Worm (Caenorhabditis elegans) whole organism, L4 larva: Measurements from ENCODE around the gene Y62H9A.11.

Experiments used
- D1046.2 ChIP-seq: fragments of 200-800 bp; sonication (Bioruptor generic); IDR thresholded peaks from 2 replicates; pipeline ENCODE4 v1.3.6; 2022; ENCODE audit warnings: missing genetic modification characterization, missing compliant biosample characterization
- F37D6.2 ChIP-seq: sonication (generic microtip); optimal IDR thresholded peaks from 2 replicates; lab custom pipeline; 2016; ENCODE audit warnings: mild to moderate bottlenecking, missing genetic modification characterization, missing compliant biosample characterization
- F49E8.2 ChIP-seq: sonication (generic microtip); optimal IDR thresholded peaks from 2 replicates; lab custom pipeline; 2016; ENCODE audit warnings: missing compliant biosample characterization, mild to moderate bottlenecking, missing genetic modification characterization, borderline replicate concordance
- R02D3.7 ChIP-seq: fragments of 150-350 bp; sonication (generic microtip); optimal IDR thresholded peaks from 3 replicates; lab custom pipeline; 2014; ENCODE audit warnings: missing biosample characterization, missing genetic modification characterization
- ZK337.2 ChIP-seq: fragments of 200-800 bp; sonication (Bioruptor generic); IDR thresholded peaks from 2 replicates; pipeline ENCODE4 v1.3.6; 2022; ENCODE audit warnings: missing genetic modification reagents, missing genetic modification characterization, missing compliant biosample characterization
- ZK546.5 ChIP-seq, 2 experiments: sonication (generic microtip); optimal IDR thresholded peaks; 2 replicates each; lab custom pipeline; 2017; ENCODE audit warnings: missing biosample characterization in 2 of 2, missing genetic modification characterization in 2 of 2
- aha-1 ChIP-seq: fragments of 150-350 bp; peaks from one replicate; lab custom pipeline; 2014; ENCODE audit warnings: missing biosample characterization, missing genetic modification characterization
- attf-4 ChIP-seq: sonication (generic microtip); optimal IDR thresholded peaks from 3 replicates; lab custom pipeline; 2017; ENCODE audit warnings: missing biosample characterization, missing genetic modification characterization
- ceh-32 ChIP-seq: sonication (generic microtip); optimal IDR thresholded peaks from 2 replicates; lab custom pipeline; 2016; ENCODE audit warnings: mild to moderate bottlenecking, missing genetic modification characterization, missing compliant biosample characterization; ENCODE audit not compliant: poor library complexity
- ceh-44 ChIP-seq: fragments of 200-800 bp; sonication (Bioruptor generic); IDR thresholded peaks from 2 replicates; pipeline ENCODE4 v1.3.6; 2022; ENCODE audit warnings: missing genetic modification reagents, missing genetic modification characterization, missing compliant biosample characterization
- ceh-62 ChIP-seq: sonication (generic microtip); optimal IDR thresholded peaks from 2 replicates; lab custom pipeline; 2017; ENCODE audit warnings: missing biosample characterization, missing genetic modification characterization
- ctbp-1 ChIP-seq: fragments of 200-800 bp; sonication (Bioruptor generic); IDR thresholded peaks from 2 replicates; pipeline ENCODE4 v1.3.6; 2022; ENCODE audit warnings: missing genetic modification reagents, missing genetic modification characterization, missing compliant biosample characterization
- daf-16 ChIP-seq, 3 experiments: sonication (generic microtip); optimal IDR thresholded peaks; 2 replicates each; lab custom pipeline; 2016 to 2017; ENCODE audit warnings: missing genetic modification characterization in 3 of 3, missing genetic modification reagents in 3 of 3, mild to moderate bottlenecking in 2 of 3, missing compliant biosample characterization in 2 of 3, missing biosample characterization in 1 of 3, moderate library complexity in 1 of 3
- daf-19 ChIP-seq: fragments of 200-800 bp; sonication (Bioruptor generic); conservative IDR thresholded peaks from 2 replicates; pipeline ENCODE4 v1.3.6; 2022; ENCODE audit warnings: missing genetic modification characterization, missing compliant biosample characterization
- daf-8 ChIP-seq: fragments of 200-800 bp; sonication (Bioruptor generic); IDR thresholded peaks from 2 replicates; pipeline ENCODE4 v1.3.6; 2022; ENCODE audit warnings: missing genetic modification characterization, missing compliant biosample characterization
- dmd-8 ChIP-seq: fragments of 200-800 bp; sonication (Bioruptor generic); IDR thresholded peaks from 2 replicates; pipeline ENCODE4 v1.3.6; 2022; ENCODE audit warnings: missing genetic modification characterization, missing compliant biosample characterization
- dve-1 ChIP-seq: sonication (generic microtip); optimal IDR thresholded peaks from 2 replicates; lab custom pipeline; 2017; ENCODE audit warnings: antibody characterized with exemption, mild to moderate bottlenecking, missing genetic modification characterization, missing compliant biosample characterization; ENCODE audit not compliant: insufficient read depth
- egl-43 ChIP-seq: fragments of 200-800 bp; sonication (Bioruptor generic); IDR thresholded peaks from 2 replicates; pipeline ENCODE4 v1.3.6; 2022; ENCODE audit warnings: missing genetic modification reagents, missing genetic modification characterization, missing compliant biosample characterization
- hif-1 ChIP-seq, 2 experiments: sonication (generic microtip); optimal IDR thresholded peaks; 2 replicates each; lab custom pipeline; 2016 to 2017; ENCODE audit warnings: missing compliant biosample characterization in 2 of 2, missing genetic modification characterization in 2 of 2, missing genetic modification reagents in 2 of 2, missing genotype in 2 of 2, mild to moderate bottlenecking in 1 of 2
- hlh-30 ChIP-seq: sonication (generic microtip); optimal IDR thresholded peaks from 2 replicates; lab custom pipeline; 2017; ENCODE audit warnings: antibody characterized with exemption, mild to moderate bottlenecking, missing genetic modification characterization, missing compliant biosample characterization; ENCODE audit not compliant: insufficient read depth
- hmg-1.1 ChIP-seq: fragments of 200-800 bp; sonication (Bioruptor generic); IDR thresholded peaks from 2 replicates; pipeline ENCODE4 v1.3.6; 2022; ENCODE audit warnings: missing genetic modification reagents, missing genetic modification characterization, missing compliant biosample characterization
- lin-1 ChIP-seq: fragments of 200-800 bp; sonication (Bioruptor generic); IDR thresholded peaks from 2 replicates; pipeline ENCODE4 v1.3.6; 2022; ENCODE audit warnings: missing genetic modification reagents, missing genetic modification characterization, missing compliant biosample characterization
- lin-39 ChIP-seq: fragments of 150-350 bp; optimal IDR thresholded peaks from 2 replicates; lab custom pipeline; 2014; ENCODE audit warnings: missing biosample characterization, missing genetic modification reagents, missing genetic modification characterization
- nhr-10 ChIP-seq: fragments of 150-350 bp; optimal IDR thresholded peaks from 2 replicates; lab custom pipeline; 2014; ENCODE audit warnings: missing biosample characterization, missing genetic modification characterization
- nhr-102 ChIP-seq: sonication (generic microtip); optimal IDR thresholded peaks from 2 replicates; lab custom pipeline; 2016; ENCODE audit warnings: mild to moderate bottlenecking, missing genetic modification characterization, moderate library complexity, missing compliant biosample characterization
- nhr-28 ChIP-seq: fragments of 150-350 bp; optimal IDR thresholded peaks from 2 replicates; lab custom pipeline; 2014; ENCODE audit warnings: missing biosample characterization, missing genetic modification characterization
- nhr-41 ChIP-seq: fragments of 200-800 bp; sonication (Bioruptor generic); IDR thresholded peaks from 2 replicates; pipeline ENCODE4 v1.3.6; 2022; ENCODE audit warnings: missing genetic modification reagents, missing genetic modification characterization, missing compliant biosample characterization
- nhr-6 ChIP-seq: fragments of 150-350 bp; optimal IDR thresholded peaks from 2 replicates; lab custom pipeline; 2014; ENCODE audit warnings: missing biosample characterization, missing genetic modification characterization
- pha-4 ChIP-seq, 2 experiments: fragments of 150-350 bp in 1 of 2; fragments of 200-800 bp in 1 of 2; sonication (Bioruptor generic) in 1 of 2; IDR thresholded peaks in 1 of 2; optimal IDR thresholded peaks in 1 of 2; 2 replicates each; pipeline versions ENCODE4 v1.3.6 to Lab custom; 2014 to 2022; ENCODE audit warnings: missing genetic modification characterization in 2 of 2, missing genetic modification reagents in 2 of 2, missing biosample characterization in 1 of 2, missing compliant biosample characterization in 1 of 2
- pqm-1 ChIP-seq: sonication (generic microtip); optimal IDR thresholded peaks from 2 replicates; lab custom pipeline; 2017; ENCODE audit warnings: missing biosample characterization, missing genetic modification characterization
- sdz-12 ChIP-seq: fragments of 200-800 bp; sonication (Bioruptor generic); optimal IDR thresholded peaks from 2 replicates; lab custom pipeline; 2018; ENCODE audit warnings: mild to moderate bottlenecking, missing genetic modification characterization, missing compliant biosample characterization
- snpc-4 ChIP-seq: fragments of 150-350 bp; optimal IDR thresholded peaks from 2 replicates; lab custom pipeline; 2014; ENCODE audit warnings: missing biosample characterization, missing genetic modification characterization
- spr-1 ChIP-seq: sonication (generic microtip); optimal IDR thresholded peaks from 2 replicates; lab custom pipeline; 2016; ENCODE audit warnings: mild to moderate bottlenecking, missing genetic modification characterization, missing compliant biosample characterization
- tra-1 ChIP-seq: fragments of 200-800 bp; sonication (Bioruptor generic); IDR thresholded peaks from 2 replicates; pipeline ENCODE4 v1.3.6; 2022; ENCODE audit warnings: missing genetic modification reagents, missing genetic modification characterization, missing compliant biosample characterization
- unc-130 ChIP-seq: sonication (generic microtip); optimal IDR thresholded peaks from 2 replicates; lab custom pipeline; 2016; ENCODE audit warnings: missing genetic modification reagents, missing genetic modification characterization, missing compliant biosample characterization
- unc-62 ChIP-seq, 3 experiments: fragments of 150-350 bp in 1 of 3; sonication (generic microtip); optimal IDR thresholded peaks in 2 of 3; peaks in 1 of 3; 1 replicate in 1 of 3; 2 replicates in 2 of 3; lab custom pipeline; 2014 to 2017; ENCODE audit warnings: missing biosample characterization in 3 of 3, missing genetic modification characterization in 3 of 3, missing genetic modification reagents in 3 of 3, missing genotype in 1 of 3
- vab-7 ChIP-seq: fragments of 200-800 bp; sonication (Bioruptor generic); IDR thresholded peaks from 2 replicates; pipeline ENCODE4 v1.3.6; 2022; ENCODE audit warnings: missing genetic modification reagents, missing genetic modification characterization, missing compliant biosample characterization
- zag-1 ChIP-seq: fragments of 150-350 bp; optimal IDR thresholded peaks from 2 replicates; lab custom pipeline; 2014; ENCODE audit warnings: missing biosample characterization, missing genetic modification characterization
- zip-2 ChIP-seq: fragments of 150-350 bp; optimal IDR thresholded peaks from 2 replicates; lab custom pipeline; 2014; ENCODE audit warnings: missing biosample characterization, missing genetic modification characterization
- ztf-7 ChIP-seq: fragments of 150-350 bp; optimal IDR thresholded peaks from 2 replicates; lab custom pipeline; 2014; ENCODE audit warnings: missing biosample characterization, missing genetic modification characterization

The Y62H9A.11 gene

ce11 chrX:11872210-11872609, 35.0 kb downstream of the Y62H9A.11 start (continued):
- TF ChIP-seq ctbp-1 (GFP tag; lab: Robert Waterston, UW) (peak; percentile 61; the same call in 1 of the 2 replicates), nhr-10 (tag; lab: Kevin White, UChicago) (no peak), zip-2 (tag; lab: Kevin White, UChicago) (no peak), lin-39 (no peak), attf-4 (tag; lab: Kevin White, UChicago) (no peak), pha-4 (GFP tag; IDR thresholded peaks at IDR 0.05; lab: Robert Waterston, UW) (no peak), pha-4 (tag; optimal IDR thresholded peaks at IDR 0.05; lab: Kevin White, UChicago) (no peak), hmg-1.1 (peak; percentile 65), vab-7 (GFP tag; lab: Robert Waterston, UW) (peak; percentile 71), unc-130 (GFP tag; lab: Kevin White, UChicago) (no peak), ceh-62 (tag; lab: Kevin White, UChicago) (no peak), nhr-6 (no peak), hlh-30 (no peak), nhr-41 (GFP tag; lab: Robert Waterston, UW) (peak; percentile 32; the same call in 1 of the 2 replicates), egl-43 (GFP tag; lab: Robert Waterston, UW) (no peak; the same call in none of the 2 replicates)
- TF ChIP-seq, all 104 proteins: peak for 28

- TF ChIP-seq lin-1 = no peak
- no peak for TF ChIP-seq nhr-10 (tag; lab: Kevin White, UChicago)
- TF ChIP-seq R02D3.7 (tag; lab: Kevin White, UChicago) = no peak
- TF ChIP-seq daf-16 (GFP tag; optimal IDR thresholded peaks at IDR 0.05; lab: Kevin White, UChicago) = no peak
- no peak for TF ChIP-seq daf-16 (tag; optimal IDR thresholded peaks at IDR 0.05; lab: Kevin White, UChicago)
- TF ChIP-seq ztf-7 = no peak
- peak; percentile 13 for TF ChIP-seq aha-1
- no peak for TF ChIP-seq dve-1
- TF ChIP-seq zag-1 (tag; lab: Kevin White, UChicago) = no peak
- no peak for TF ChIP-seq daf-19 (GFP tag; lab: Robert Waterston, UW)
- TF ChIP-seq ceh-32 (tag; lab: Kevin White, UChicago) = no peak
- TF ChIP-seq ZK546.5 (tag; optimal IDR thresholded peaks at IDR 0.05; lab: Kevin White, UChicago) = no peak
- TF ChIP-seq ceh-44 (GFP tag; lab: Robert Waterston, UW) = 0 out of 2 replicates have a peak, but pooled peaks have one; percentile 27
- TF ChIP-seq pqm-1 (tag; lab: Kevin White, UChicago) = no peak
- no peak for TF ChIP-seq nhr-28 (tag; lab: Kevin White, UChicago)
- TF ChIP-seq spr-1 (tag; lab: Kevin White, UChicago) = no peak
- no peak for TF ChIP-seq F49E8.2 (tag; lab: Kevin White, UChicago)
- TF ChIP-seq hif-1 (tag; optimal IDR thresholded peaks at IDR 0.05; lab: Kevin White, UChicago) = no peak
- TF ChIP-seq tra-1 (GFP tag; lab: Robert Waterston, UW) = peak; percentile 47; the same call in 1 of the 2 replicates
- TF ChIP-seq daf-8 (GFP tag; lab: Robert Waterston, UW) = no peak
- no peak for TF ChIP-seq F37D6.2 (tag; lab: Kevin White, UChicago)
- no peak for TF ChIP-seq snpc-4
- no peak for TF ChIP-seq attf-4 (tag; lab: Kevin White, UChicago)
These were observed 36.8 kb downstream of the Y62H9A.11 start for ce11 chrX:11870393-11870792.

DNA sequence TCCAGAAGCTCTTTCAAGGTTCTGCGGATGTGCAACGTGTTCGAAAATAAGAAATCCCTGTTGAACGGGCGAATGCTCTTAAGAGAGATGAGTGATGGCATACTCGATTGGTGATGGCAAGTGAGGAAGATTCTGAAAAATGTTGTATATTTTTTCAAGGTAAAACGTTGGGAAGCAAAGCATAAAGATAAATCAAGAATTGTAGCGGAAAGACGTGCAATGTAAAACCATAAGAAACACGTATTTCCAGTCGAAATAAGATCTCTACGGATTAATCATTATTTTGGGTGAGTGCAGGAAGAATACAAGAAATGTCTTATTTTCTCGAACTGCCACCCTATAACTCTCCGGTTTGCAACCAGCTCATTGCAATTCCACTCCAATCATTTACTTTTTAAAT, 37.9 kb downstream of the Y62H9A.11 start, which contains the start of gene dot-1.2:
TSS of gene dot-1.2 (minus strand) at position 101 of the 400 bp plus-strand sequence.
- TF ChIP-seq unc-62 (GFP tag; optimal IDR thresholded peaks at IDR 0.05 in 1 of 2; lab: Kevin White, UChicago) = peak in 1 of 2 experiments; percentile 43
- no peak for TF ChIP-seq unc-62 (tag; optimal IDR thresholded peaks at IDR 0.05; lab: Kevin White, UChicago)
- TF ChIP-seq sdz-12 = no peak
- TF ChIP-seq snpc-4 = no peak
- no peak for TF ChIP-seq dmd-8 (GFP tag; lab: Robert Waterston, UW)
- TF ChIP-seq egl-43 (GFP tag; lab: Robert Waterston, UW) = no peak
- no peak for TF ChIP-seq ZK337.2 (GFP tag; lab: Robert Waterston, UW)
- no peak for TF ChIP-seq ceh-62 (tag; lab: Kevin White, UChicago)
- no peak for TF ChIP-seq nhr-102 (tag; lab: Kevin White, UChicago)
- TF ChIP-seq D1046.2 (GFP tag; lab: Robert Waterston, UW) = no peak
